Worm (Caenorhabditis elegans): Measurements from ENCODE around the gene Y46G5A.29.

Gene Y46G5A.29

ce11 chrII:12897361-12897760, 41.4 kb downstream of the Y46G5A.29 start:
- TF ChIP-seq ccch-3 (GFP tag; optimal IDR thresholded peaks at IDR 0.05) (no peak), F33H1.4 (GFP tag; IDR thresholded peaks at IDR 0.05) (no peak), sea-2 (GFP tag; IDR thresholded peaks at IDR 0.05) (no peak), Y67H2A.10 (GFP tag; conservative IDR thresholded peaks at IDR 0.05) (no peak), ekl-4 (GFP tag; IDR thresholded peaks at IDR 0.05) (no peak), F57A8.1 (GFP tag; optimal IDR thresholded peaks at IDR 0.05) (no peak), fkh-3 (tag; optimal IDR thresholded peaks at IDR 0.05) (no peak), F57C9.4 (tag; optimal IDR thresholded peaks at IDR 0.05) (no peak), madf-3 (GFP tag; IDR thresholded peaks at IDR 0.05) (no peak), hmg-1.2 (GFP tag; IDR thresholded peaks at IDR 0.05) (no peak), B0261.1 (tag; optimal IDR thresholded peaks at IDR 0.05) (no peak), attf-5 (GFP tag; optimal IDR thresholded peaks at IDR 0.05) (no peak), F39B2.1 (GFP tag; IDR thresholded peaks at IDR 0.05) (no peak), hlh-26 (GFP tag; conservative IDR thresholded peaks at IDR 0.05) (no peak)

DNA sequence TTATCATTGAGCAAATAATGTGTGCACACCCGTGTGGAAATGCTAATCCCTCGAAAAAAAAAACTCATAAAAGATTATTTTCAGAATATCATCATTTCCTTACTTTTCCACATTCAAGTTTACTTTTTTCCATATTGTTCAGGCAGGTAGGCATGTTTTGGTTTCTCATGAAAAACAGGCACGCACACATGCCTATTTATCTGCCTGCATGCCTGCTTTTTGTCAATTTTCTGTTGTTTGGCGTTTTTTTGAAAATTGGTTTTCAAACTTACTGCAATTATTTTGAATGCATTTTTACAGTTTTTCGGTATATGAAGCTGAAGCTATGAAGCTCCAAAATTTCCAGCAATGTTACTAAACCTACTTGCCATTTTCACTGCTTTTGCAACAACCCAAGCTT, 41.9 kb downstream of the Y46G5A.29 start, which contains the start of gene clec-64:
Gene clec-64, plus strand, starts transcription at position 301 of the 400 bp plus-strand sequence.
- TF ChIP-seq Y67H2A.10 (GFP tag; conservative IDR thresholded peaks at IDR 0.05) (no peak), ztf-6 (GFP tag; IDR thresholded peaks at IDR 0.05) (no peak), C17E4.6 (GFP tag; IDR thresholded peaks at IDR 0.05) (no peak), hsf-1 (GFP tag; IDR thresholded peaks at IDR 0.05) (no peak), nhr-120 (GFP tag; IDR thresholded peaks at IDR 0.05) (no peak), hlh-26 (GFP tag; conservative IDR thresholded peaks at IDR 0.05) (no peak), akir-1 (GFP tag; optimal IDR thresholded peaks at IDR 0.05) (no peak), tbx-9 (tag; optimal IDR thresholded peaks at IDR 0.05; ENCODE audit: borderline replicate concordance) (no peak), D2030.7 (GFP tag; IDR thresholded peaks at IDR 0.05) (no peak), ztf-18 (tag; optimal IDR thresholded peaks at IDR 0.05) (no peak), hmg-1.2 (GFP tag; IDR thresholded peaks at IDR 0.05) (no peak), ccch-3 (GFP tag; optimal IDR thresholded peaks at IDR 0.05) (no peak), F57A8.1 (GFP tag; optimal IDR thresholded peaks at IDR 0.05) (no peak)

DNA sequence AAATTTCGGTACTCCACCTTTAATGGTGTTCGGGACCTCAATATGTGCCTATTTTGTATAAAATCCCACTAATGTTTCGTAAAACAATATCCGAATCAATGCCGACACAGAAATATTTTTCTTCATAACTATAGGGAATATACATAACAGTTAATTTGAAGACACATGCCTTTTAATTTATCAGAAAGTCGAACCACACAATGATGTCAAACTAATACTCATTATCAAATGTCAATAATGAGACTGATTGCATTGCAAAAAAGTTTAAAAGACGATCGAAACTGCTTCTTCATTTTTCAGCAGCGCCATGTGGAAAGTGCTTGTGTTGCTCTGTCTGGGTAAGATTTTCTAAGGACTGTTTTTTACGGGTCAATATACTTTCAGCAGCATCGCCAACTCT, 45.0 kb downstream of the Y46G5A.29 start, which contains the start of gene clec-65:
Gene clec-65, plus strand, starts transcription at position 301 of the 400 bp plus-strand sequence.
- TF ChIP-seq nhr-80 (tag; optimal IDR thresholded peaks at IDR 0.05) = peak; percentile 20
- TF ChIP-seq dox-1 (GFP tag; IDR thresholded peaks at IDR 0.05) = 0 out of 2 replicates have a peak, but pooled peaks have one; percentile 15
- TF ChIP-seq aptf-3 (GFP tag; IDR thresholded peaks at IDR 0.05) = no peak

ce11 chrII:12904174-12904573, 48.2 kb downstream of the Y46G5A.29 start, which contains the start of gene clec-66:
clec-66 (plus strand) TSS chrII:12904398.
- peak; percentile 70 for TF ChIP-seq nhr-80 (tag; optimal IDR thresholded peaks at IDR 0.05)
- no peak for TF ChIP-seq xnd-1 (tag; optimal IDR thresholded peaks at IDR 0.05)

DNA sequence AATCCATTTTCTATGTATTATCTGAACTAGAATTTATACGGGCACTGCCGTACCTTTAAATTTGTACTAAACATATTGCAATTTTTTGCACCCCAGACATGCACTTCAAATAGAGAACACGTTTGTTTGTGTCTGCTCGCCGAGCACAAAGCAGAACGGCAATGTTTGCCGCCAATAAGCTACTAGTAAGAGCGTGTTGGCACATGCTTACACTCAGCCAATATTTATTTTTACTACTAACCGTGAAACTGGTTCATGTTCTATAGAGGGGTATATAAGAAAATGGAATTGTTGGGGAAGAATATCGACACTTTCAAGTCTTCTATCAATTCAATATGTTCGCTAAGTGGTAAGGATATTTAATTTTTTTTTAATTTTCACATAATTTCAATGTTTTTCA, 51.1 kb downstream of the Y46G5A.29 start, which contains the start of gene nspb-11:
Gene nspb-11, plus strand, starts transcription at position 301 of the 400 bp plus-strand sequence.
- TF ChIP-seq tbp1 (GFP tag; optimal IDR thresholded peaks at IDR 0.05) (no peak), bed-2 (GFP tag; IDR thresholded peaks at IDR 0.05) (no peak)

DNA sequence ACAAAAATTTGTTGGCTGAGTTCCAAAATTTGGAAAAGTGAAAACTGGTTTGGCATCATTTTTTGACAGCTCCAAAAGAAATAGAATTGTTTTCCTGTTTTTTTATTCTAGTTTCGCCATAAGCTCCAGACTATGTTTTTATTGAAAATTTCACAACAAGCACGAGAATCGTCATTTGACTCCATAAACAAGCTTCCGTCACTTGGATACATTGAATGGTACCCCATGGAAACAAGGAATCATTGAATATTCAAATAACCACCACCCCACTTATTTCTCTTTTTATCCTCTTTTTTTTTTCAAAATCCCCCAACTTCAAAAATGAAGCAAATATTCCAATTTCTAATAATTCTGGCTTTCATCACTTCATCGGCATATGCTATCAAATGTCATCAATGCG, 52.8 kb downstream of the Y46G5A.29 start, which contains the start of gene ddn-2:
Gene ddn-2, plus strand, starts transcription at position 301 of the 400 bp plus-strand sequence.
- no peak for TF ChIP-seq nfyb-1 (GFP tag; IDR thresholded peaks at IDR 0.05)
- TF ChIP-seq B0019.2 (GFP tag; conservative IDR thresholded peaks at IDR 0.05) = no peak
- TF ChIP-seq nhr-179 (tag; optimal IDR thresholded peaks at IDR 0.05) = no peak
- TF ChIP-seq nhr-27 (tag; optimal IDR thresholded peaks at IDR 0.05) = no peak
- no peak for TF ChIP-seq die-1 (tag; optimal IDR thresholded peaks at IDR 0.05)
- TF ChIP-seq dox-1 (GFP tag; IDR thresholded peaks at IDR 0.05) = no peak
- TF ChIP-seq aptf-3 (GFP tag; IDR thresholded peaks at IDR 0.05) = no peak
- no peak for TF ChIP-seq ceh-91 (GFP tag; IDR thresholded peaks at IDR 0.05)
- TF ChIP-seq ztf-18 (tag; optimal IDR thresholded peaks at IDR 0.05) = no peak
- TF ChIP-seq D2030.7 (GFP tag; IDR thresholded peaks at IDR 0.05) = no peak
- TF ChIP-seq hlh-26 (GFP tag; conservative IDR thresholded peaks at IDR 0.05) = no peak
- no peak for TF ChIP-seq F22D6.2 (tag; optimal IDR thresholded peaks at IDR 0.05)
- TF ChIP-seq T07F8.4 (tag; optimal IDR thresholded peaks at IDR 0.05) = no peak
- no peak for TF ChIP-seq hrde-1 (tag; optimal IDR thresholded peaks at IDR 0.05; ENCODE audit: borderline replicate concordance)
- TF ChIP-seq snpc-3.4 (tag; optimal IDR thresholded peaks at IDR 0.05) = no peak
- TF ChIP-seq madf-10 (tag; optimal IDR thresholded peaks at IDR 0.05) = no peak

All from whole organism, young adult.